Worm (Caenorhabditis elegans) whole organism, L1 larva: ENCODE measurements around the gene Y71H2B.5.

Experiments
- C34B4.2 ChIP-seq: sonication (generic microtip); optimal IDR thresholded peaks from 2 replicates; lab custom pipeline; 2017; ENCODE audit warnings: mild to moderate bottlenecking, missing genetic modification characterization, missing compliant biosample characterization
- Y116A8C.19 ChIP-seq: sonication (generic microtip); optimal IDR thresholded peaks from 2 replicates; lab custom pipeline; 2016; ENCODE audit warnings: missing compliant biosample characterization, missing genetic modification characterization, borderline replicate concordance
- alr-1 ChIP-seq: fragments of 200-800 bp; sonication (Bioruptor generic); optimal IDR thresholded peaks from 2 replicates; lab custom pipeline; 2018; ENCODE audit warnings: borderline replicate concordance, mild to moderate bottlenecking, missing genetic modification characterization, missing compliant biosample characterization
- ama-1 ChIP-seq: fragments of 150-350 bp; optimal IDR thresholded peaks from 2 replicates; lab custom pipeline; 2014
- blmp-1 ChIP-seq: fragments of 150-350 bp; optimal IDR thresholded peaks from 2 replicates; lab custom pipeline; 2014; ENCODE audit warnings: missing biosample characterization, missing genetic modification characterization
- ceh-8 ChIP-seq: fragments of 200-800 bp; sonication (Bioruptor generic); optimal IDR thresholded peaks from 2 replicates; lab custom pipeline; 2018; ENCODE audit warnings: mild to moderate bottlenecking, missing genetic modification characterization, moderate library complexity, missing compliant biosample characterization
- ceh-88 ChIP-seq: fragments of 200-800 bp; sonication (Bioruptor generic); IDR thresholded peaks from 2 replicates; pipeline ENCODE4 v1.3.6; 2022; ENCODE audit warnings: missing genetic modification characterization, missing compliant biosample characterization
- ces-1 ChIP-seq: fragments of 150-350 bp; optimal IDR thresholded peaks from 2 replicates; lab custom pipeline; 2014; ENCODE audit warnings: missing biosample characterization, missing genetic modification reagents, missing genetic modification characterization
- dpl-1 ChIP-seq, 3 experiments: fragments of 150-350 bp in 2 of 3; sonication (generic microtip) in 1 of 3; optimal IDR thresholded peaks; 2 replicates each; lab custom pipeline; 2014 to 2017; ENCODE audit warnings: missing biosample characterization in 3 of 3, missing genetic modification characterization in 3 of 3, missing genetic modification reagents in 3 of 3
- efl-1 ChIP-seq, 4 experiments: fragments of 150-350 bp; optimal IDR thresholded peaks in 3 of 4; peaks in 1 of 4; 1 replicate in 1 of 4; 2 replicates in 3 of 4; lab custom pipeline; 2014; ENCODE audit warnings: missing biosample characterization in 2 of 4, missing genetic modification characterization in 2 of 4, missing genetic modification reagents in 2 of 4
- egl-13 ChIP-seq: sonication (generic microtip); optimal IDR thresholded peaks from 2 replicates; lab custom pipeline; 2016; ENCODE audit warnings: missing genotype, missing genetic modification reagents, missing genetic modification characterization, missing compliant biosample characterization
- egl-27 ChIP-seq, 2 experiments: fragments of 150-350 bp in 1 of 2; sonication (generic microtip); optimal IDR thresholded peaks; 3 replicates each; lab custom pipeline; 2017 to 2018; ENCODE audit warnings: missing biosample characterization in 2 of 2, missing genetic modification characterization in 2 of 2, missing genetic modification reagents in 2 of 2
- elt-2 ChIP-seq: sonication (generic microtip); optimal IDR thresholded peaks from 2 replicates; lab custom pipeline; 2016; ENCODE audit warnings: missing genetic modification characterization, mild to moderate bottlenecking, inconsistent platforms, missing compliant biosample characterization, missing genetic modification reagents
- ets-5 ChIP-seq: fragments of 200-800 bp; sonication (Bioruptor generic); IDR thresholded peaks from 2 replicates; pipeline ENCODE4 v1.3.6; 2022; ENCODE audit warnings: missing genetic modification characterization, missing compliant biosample characterization
- fkh-10 ChIP-seq: sonication (generic microtip); optimal IDR thresholded peaks from 2 replicates; lab custom pipeline; 2017; ENCODE audit warnings: missing biosample characterization, missing genetic modification reagents, missing genetic modification characterization
- fkh-4 ChIP-seq: sonication (generic microtip); optimal IDR thresholded peaks from 2 replicates; lab custom pipeline; 2016; ENCODE audit warnings: missing compliant biosample characterization, missing genetic modification characterization, borderline replicate concordance
- fos-1 ChIP-seq: fragments of 150-350 bp; optimal IDR thresholded peaks from 2 replicates; lab custom pipeline; 2014; ENCODE audit warnings: missing biosample characterization, missing genetic modification characterization
- hlh-4 ChIP-seq: sonication (generic microtip); optimal IDR thresholded peaks from 2 replicates; lab custom pipeline; 2016; ENCODE audit warnings: mild to moderate bottlenecking, missing genetic modification characterization, missing compliant biosample characterization
- jun-1 ChIP-seq: fragments of 150-350 bp; optimal IDR thresholded peaks from 2 replicates; lab custom pipeline; 2014; ENCODE audit warnings: missing biosample characterization, missing genetic modification reagents, missing genetic modification characterization
- lin-13 ChIP-seq: fragments of 150-350 bp; optimal IDR thresholded peaks from 2 replicates; lab custom pipeline; 2014; ENCODE audit warnings: missing biosample characterization, missing genetic modification reagents, missing genetic modification characterization
- lin-35 ChIP-seq, 2 experiments: fragments of 150-350 bp; optimal IDR thresholded peaks; 2 replicates each; lab custom pipeline; 2014; ENCODE audit warnings: missing biosample characterization in 2 of 2, missing genetic modification characterization in 2 of 2, missing genetic modification reagents in 2 of 2
- lin-39 ChIP-seq: fragments of 150-350 bp; optimal IDR thresholded peaks from 2 replicates; lab custom pipeline; 2014; ENCODE audit warnings: missing biosample characterization, missing genetic modification reagents, missing genetic modification characterization
- lsy-2 ChIP-seq, 2 experiments: fragments of 150-350 bp; optimal IDR thresholded peaks; 2 replicates each; lab custom pipeline; 2014; ENCODE audit warnings: missing biosample characterization in 2 of 2, missing genetic modification characterization in 2 of 2
- mdl-1 ChIP-seq, 2 experiments: fragments of 150-350 bp; optimal IDR thresholded peaks; 2 replicates each; lab custom pipeline; 2014 to 2017; ENCODE audit warnings: missing biosample characterization in 2 of 2, missing genetic modification characterization in 2 of 2, inconsistent platforms in 1 of 2
- nhr-11 ChIP-seq: fragments of 150-350 bp; optimal IDR thresholded peaks from 2 replicates; lab custom pipeline; 2014; ENCODE audit warnings: missing biosample characterization, missing genetic modification characterization
- nhr-19 ChIP-seq: fragments of 200-800 bp; sonication (Bioruptor generic); conservative IDR thresholded peaks from 2 replicates; pipeline ENCODE4 v1.3.6; 2022; ENCODE audit warnings: missing genetic modification characterization, missing compliant biosample characterization
- nhr-20 ChIP-seq: sonication (generic microtip); optimal IDR thresholded peaks from 2 replicates; lab custom pipeline; 2016; ENCODE audit warnings: mild to moderate bottlenecking, missing genetic modification characterization, missing compliant biosample characterization
- nhr-237 ChIP-seq: fragments of 150-350 bp; optimal IDR thresholded peaks from 2 replicates; lab custom pipeline; 2014; ENCODE audit warnings: missing biosample characterization, missing genetic modification characterization
- nhr-28 ChIP-seq: fragments of 150-350 bp; optimal IDR thresholded peaks from 2 replicates; lab custom pipeline; 2014; ENCODE audit warnings: missing biosample characterization, missing genetic modification characterization
- nhr-47 ChIP-seq: sonication (generic microtip); optimal IDR thresholded peaks from 2 replicates; lab custom pipeline; 2016; ENCODE audit warnings: mild to moderate bottlenecking, missing genetic modification characterization, moderate library complexity, missing compliant biosample characterization
- nhr-71 ChIP-seq: sonication (generic microtip); optimal IDR thresholded peaks from 2 replicates; lab custom pipeline; 2016; ENCODE audit warnings: mild to moderate bottlenecking, missing genetic modification characterization, moderate library complexity, missing compliant biosample characterization
- nhr-76 ChIP-seq: sonication (generic microtip); optimal IDR thresholded peaks from 2 replicates; lab custom pipeline; 2017; ENCODE audit warnings: missing biosample characterization, missing genetic modification characterization
- nhr-77 ChIP-seq: fragments of 150-350 bp; optimal IDR thresholded peaks from 2 replicates; lab custom pipeline; 2014; ENCODE audit warnings: missing biosample characterization, missing genetic modification characterization
- nhr-84 ChIP-seq: sonication (generic microtip); optimal IDR thresholded peaks from 2 replicates; lab custom pipeline; 2017; ENCODE audit warnings: missing biosample characterization, missing genetic modification characterization
- pag-3 ChIP-seq: sonication (generic microtip); optimal IDR thresholded peaks from 2 replicates; lab custom pipeline; 2017; ENCODE audit warnings: missing genetic modification characterization, mild to moderate bottlenecking, missing compliant biosample characterization, antibody characterized with exemption, borderline replicate concordance; ENCODE audit not compliant: insufficient read depth
- rnt-1 ChIP-seq: sonication (generic microtip); optimal IDR thresholded peaks from 2 replicates; lab custom pipeline; 2016; ENCODE audit warnings: mild to moderate bottlenecking, missing genetic modification characterization, moderate library complexity, missing compliant biosample characterization
- skn-1 ChIP-seq: fragments of 150-350 bp; optimal IDR thresholded peaks from 2 replicates; lab custom pipeline; 2014; ENCODE audit warnings: missing biosample characterization, missing genetic modification characterization
- snpc-4 ChIP-seq: fragments of 150-350 bp; optimal IDR thresholded peaks from 2 replicates; lab custom pipeline; 2014; ENCODE audit warnings: missing biosample characterization, missing genetic modification characterization
- snu-23 ChIP-seq: sonication (generic microtip); optimal IDR thresholded peaks from 2 replicates; lab custom pipeline; 2016; ENCODE audit warnings: missing genetic modification characterization, missing compliant biosample characterization
- sox-4 ChIP-seq: sonication (generic microtip); optimal IDR thresholded peaks from 2 replicates; lab custom pipeline; 2016; ENCODE audit warnings: missing genetic modification characterization, missing compliant biosample characterization
- sptf-1 ChIP-seq: fragments of 150-350 bp; optimal IDR thresholded peaks from 2 replicates; lab custom pipeline; 2014; ENCODE audit warnings: missing biosample characterization, missing genetic modification characterization
- sup-37 ChIP-seq: fragments of 200-800 bp; sonication (Bioruptor generic); optimal IDR thresholded peaks from 2 replicates; lab custom pipeline; 2018; ENCODE audit warnings: mild to moderate bottlenecking, missing genetic modification characterization, missing compliant biosample characterization
- tbx-2 ChIP-seq: sonication (generic microtip); optimal IDR thresholded peaks from 2 replicates; lab custom pipeline; 2016; ENCODE audit warnings: missing genetic modification characterization, missing compliant biosample characterization
- unc-62 ChIP-seq: fragments of 150-350 bp; optimal IDR thresholded peaks from 2 replicates; lab custom pipeline; 2014; ENCODE audit warnings: missing biosample characterization, missing genetic modification reagents, missing genetic modification characterization
- unc-98 ChIP-seq: fragments of 200-800 bp; sonication (Bioruptor generic); IDR thresholded peaks from 2 replicates; pipeline ENCODE4 v1.3.6; 2022; ENCODE audit warnings: missing genetic modification characterization, missing compliant biosample characterization
- vab-15 ChIP-seq: sonication (generic microtip); optimal IDR thresholded peaks from 2 replicates; lab custom pipeline; 2017; ENCODE audit warnings: missing genotype, mild to moderate bottlenecking, missing genetic modification characterization, missing compliant biosample characterization
- zag-1 ChIP-seq: fragments of 150-350 bp; optimal IDR thresholded peaks from 2 replicates; lab custom pipeline; 2014; ENCODE audit warnings: missing biosample characterization, missing genetic modification characterization

Y71H2B.5 gene

ce11 chrIII:2651519-2651918, 43.7 kb downstream of the Y71H2B.5 start (continued):
- TF ChIP-seq fkh-4 (no peak), vab-15 (no peak), nhr-77 (tag; lab: Kevin White, UChicago) (no peak), nhr-28 (tag; lab: Kevin White, UChicago) (no peak)
- TF ChIP-seq, all 84 proteins: peak for 8

DNA sequence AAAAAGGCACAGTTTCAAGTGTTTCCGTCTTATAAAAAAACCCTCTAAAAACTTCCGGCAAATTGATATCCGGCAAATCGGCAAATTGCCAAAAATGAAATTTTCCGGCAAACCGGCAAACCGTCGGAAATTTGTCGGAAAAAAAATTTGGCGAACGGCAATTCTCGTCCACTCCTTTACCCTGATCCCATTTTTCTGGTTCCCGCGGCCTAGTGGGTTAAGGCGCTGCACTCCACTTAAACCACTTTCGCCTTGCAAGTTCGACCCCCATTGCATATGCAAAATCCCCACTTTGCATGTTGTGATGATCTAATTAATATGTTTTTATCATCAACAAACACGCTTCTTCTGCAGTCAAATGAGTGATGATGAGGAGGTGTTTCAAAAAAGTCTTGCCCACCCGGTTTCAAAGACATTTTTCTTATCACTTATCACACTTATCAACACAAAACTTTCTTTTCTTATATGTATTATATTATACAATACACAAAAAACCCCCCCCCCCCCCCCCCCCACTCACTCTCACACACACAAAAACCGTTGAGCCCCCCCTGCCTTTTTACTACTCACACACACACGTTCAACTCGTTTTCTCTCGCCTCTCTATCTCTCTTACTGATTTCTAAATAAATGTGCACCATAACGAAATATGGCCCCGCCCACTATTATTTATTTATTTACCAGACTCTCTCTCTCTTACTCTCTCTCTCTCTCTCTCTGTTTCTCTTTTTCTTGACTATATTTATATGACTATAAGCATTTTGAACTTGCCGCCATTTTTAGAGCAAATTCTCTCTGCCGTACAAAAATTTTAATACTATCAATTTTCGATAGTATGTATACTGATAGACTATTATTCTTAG, 45.1 kb downstream of the Y71H2B.5 start:
- TF ChIP-seq elt-2 (tag; lab: Kevin White, UChicago) (peak; percentile 73), nhr-76 (tag; lab: Kevin White, UChicago) (no peak), ceh-8 (no peak), skn-1 (no peak)

DNA sequence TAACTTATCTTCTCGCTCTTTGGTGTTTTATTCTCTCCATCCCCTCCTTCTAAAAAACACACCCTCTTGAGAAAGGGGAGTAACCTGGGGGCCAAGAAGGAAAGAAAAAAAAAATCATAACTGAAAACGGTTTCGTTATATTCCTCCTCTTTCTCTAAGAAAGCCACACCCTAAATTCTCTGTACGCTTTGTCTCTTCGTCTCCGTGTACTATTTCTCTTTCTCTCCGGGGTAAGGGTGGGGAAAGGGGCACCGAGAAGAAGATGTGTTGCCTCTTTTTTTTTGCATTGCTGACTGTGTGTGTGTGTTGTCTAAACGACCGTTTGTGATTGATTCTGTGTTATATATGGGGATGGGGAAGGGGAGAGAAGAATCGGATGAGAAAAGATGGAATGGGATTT, 48.4 kb downstream of the Y71H2B.5 start:
- TF ChIP-seq C34B4.2 (tag; lab: Kevin White, UChicago) (no peak), nhr-19 (GFP tag; lab: Robert Waterston, UW) (0 out of 2 replicates have a peak, but pooled peaks have one; percentile 3), hlh-4 (no peak), Y116A8C.19 (tag; lab: Kevin White, UChicago) (no peak), elt-2 (tag; lab: Kevin White, UChicago) (no peak), ceh-88 (no peak), nhr-71 (peak; percentile 32), mdl-1 (tag; optimal IDR thresholded peaks at IDR 0.05; lab: Kevin White, UChicago) (no peak), rnt-1 (tag; lab: Kevin White, UChicago) (no peak), nhr-20 (tag; lab: Kevin White, UChicago) (peak; percentile 33), snu-23 (GFP tag; lab: Kevin White, UChicago) (peak; percentile 46), jun-1 (tag; lab: Kevin White, UChicago) (no peak), pag-3 (tag; lab: Kevin White, UChicago) (no peak), nhr-11 (tag; lab: Kevin White, UChicago) (no peak), lin-13 (peak; percentile 25), tbx-2 (tag; lab: Kevin White, UChicago) (no peak), lin-35 (GFP tag; optimal IDR thresholded peaks at IDR 0.05; lab: Kevin White, UChicago) (no peak), zag-1 (tag; lab: Kevin White, UChicago) (no peak), lin-39 (tag; lab: Kevin White, UChicago) (no peak), nhr-76 (tag; lab: Kevin White, UChicago) (no peak), alr-1 (tag; lab: Kevin White, UChicago) (no peak), vab-15 (no peak), egl-13 (tag; lab: Kevin White, UChicago) (no peak), sptf-1 (tag; lab: Kevin White, UChicago) (no peak), egl-27 (tag; optimal IDR thresholded peaks at IDR 0.05; lab: Kevin White, UChicago) (no peak), ama-1 (no peak), sox-4 (no peak), lsy-2 (tag; optimal IDR thresholded peaks at IDR 0.05; lab: Kevin White, UChicago) (peak in 1 of 2 experiments; percentile 25), blmp-1 (tag; lab: Kevin White, UChicago) (peak; percentile 81), snpc-4 (tag; lab: Kevin White, UChicago) (no peak), efl-1 (optimal IDR thresholded peaks at IDR 0.05; lab: Kevin White, UChicago) (no peak), efl-1 (GFP tag; optimal IDR thresholded peaks at IDR 0.05 in 1 of 2; lab: Kevin White, UChicago) (peak in 1 of 2 experiments; percentile 22), fkh-10 (GFP tag; lab: Kevin White, UChicago) (no peak), ces-1 (GFP tag; lab: Kevin White, UChicago) (no peak), unc-98 (GFP tag; lab: Robert Waterston, UW) (no peak), ets-5 (GFP tag; lab: Robert Waterston, UW) (no peak), nhr-237 (tag; lab: Kevin White, UChicago) (no peak), unc-62 (GFP tag; lab: Kevin White, UChicago) (no peak), nhr-47 (tag; lab: Kevin White, UChicago) (peak; percentile 10), nhr-84 (tag; lab: Kevin White, UChicago) (no peak), sup-37 (GFP tag; lab: Kevin White, UChicago) (no peak), fos-1 (tag; lab: Kevin White, UChicago) (no peak), dpl-1 (GFP tag; optimal IDR thresholded peaks at IDR 0.05; lab: Kevin White, UChicago) (no peak), nhr-77 (tag; lab: Kevin White, UChicago) (no peak), skn-1 (no peak)
